Fruit fly (Drosophila melanogaster) whole organism, adult: ENCODE results near the gene CG4701.
"Not testable (repeated sequence)": the region's sequence is repeated elsewhere in the genome, so short reads cannot be mapped to it uniquely, and the experiment has no call there.

Experiments used
- CG1620 ChIP-seq: fragments of 200-800 bp; sonication (Bioruptor generic); optimal IDR thresholded peaks from 2 replicates; lab custom pipeline; 2016; ENCODE audit warnings: missing biosample characterization, missing genetic modification characterization
- Mnt ChIP-seq: fragments of 200-800 bp; sonication (Bioruptor generic); optimal IDR thresholded peaks from 2 replicates; lab custom pipeline; 2016; ENCODE audit warnings: missing biosample characterization, mild to moderate bottlenecking, missing genetic modification characterization

DNA sequence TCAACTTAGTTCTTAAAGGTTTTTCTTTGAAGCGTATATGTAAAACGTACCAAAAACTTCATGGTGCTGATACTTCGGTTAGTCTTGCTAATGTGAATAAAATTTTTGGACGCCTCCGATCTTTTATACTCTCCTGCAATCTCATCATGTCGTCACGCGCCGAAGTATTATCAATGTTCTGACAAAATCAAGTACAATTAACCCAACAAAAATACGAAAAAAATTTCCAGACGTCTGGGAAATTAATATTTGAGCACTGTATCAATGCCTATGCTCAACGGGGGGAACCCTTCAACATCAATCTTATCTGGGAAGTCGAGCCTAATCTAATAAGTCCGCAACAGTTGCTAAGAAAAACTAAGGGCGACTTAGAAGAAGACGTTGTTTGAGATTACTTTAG, 24.0 kb upstream of the CG4701 start, which contains the start of gene CG42586:
- not testable (repeated sequence) for TF ChIP-seq Mnt, CG1620
